Fruit fly (Drosophila melanogaster) whole organism, adult: ENCODE measurements around the gene CG14282.

Source experiments
- CG14711 ChIP-seq: fragments of 200-800 bp; sonication (Bioruptor generic); optimal IDR thresholded peaks from 2 replicates; lab custom pipeline; 2018; ENCODE audit warnings: missing biosample characterization, mild to moderate bottlenecking, missing genetic modification characterization, moderate library complexity
- CG5204 ChIP-seq: fragments of 200-800 bp; sonication (Bioruptor generic); optimal IDR thresholded peaks from 2 replicates; lab custom pipeline; 2016; ENCODE audit warnings: missing biosample characterization, missing genetic modification characterization
- CG7045 ChIP-seq: fragments of 200-800 bp; sonication (Bioruptor generic); optimal IDR thresholded peaks from 2 replicates; lab custom pipeline; 2017; ENCODE audit warnings: missing biosample characterization, mild to moderate bottlenecking, missing genetic modification characterization
- CG7101 ChIP-seq: fragments of 200-800 bp; sonication (Bioruptor generic); optimal IDR thresholded peaks from 2 replicates; lab custom pipeline; 2018; ENCODE audit warnings: missing biosample characterization, mild to moderate bottlenecking, missing genetic modification characterization, moderate library complexity
- Crg-1 ChIP-seq: fragments of 200-800 bp; sonication (Bioruptor generic); optimal IDR thresholded peaks from 2 replicates; lab custom pipeline; 2016; ENCODE audit warnings: missing biosample characterization, missing genetic modification characterization
- Mnt ChIP-seq: fragments of 200-800 bp; sonication (Bioruptor generic); optimal IDR thresholded peaks from 2 replicates; lab custom pipeline; 2016; ENCODE audit warnings: missing biosample characterization, mild to moderate bottlenecking, missing genetic modification characterization
- bab1 ChIP-seq: fragments of 200-800 bp; sonication (Bioruptor generic); optimal IDR thresholded peaks from 3 replicates; lab custom pipeline; 2019; ENCODE audit warnings: missing biosample characterization, mild to moderate bottlenecking, missing genetic modification characterization, moderate library complexity
- cic ChIP-seq: fragments of 200-800 bp; sonication (Bioruptor generic); optimal IDR thresholded peaks from 2 replicates; lab custom pipeline; 2017; ENCODE audit warnings: missing biosample characterization, mild to moderate bottlenecking, missing genetic modification characterization, moderate library complexity
- cnc ChIP-seq, 2 experiments: fragments of >200 bp; optimal IDR thresholded peaks; 2 replicates each; lab custom pipeline; 2017
- kay ChIP-seq: fragments of 200-800 bp; sonication (Bioruptor generic); peaks from one replicate; lab custom pipeline; 2016; ENCODE audit warnings: missing biosample characterization, missing genetic modification characterization, borderline replicate concordance
- ovo ChIP-seq: fragments of 200-800 bp; sonication (Bioruptor generic); optimal IDR thresholded peaks from 2 replicates; lab custom pipeline; 2016; ENCODE audit warnings: missing biosample characterization, missing genetic modification characterization
- pad ChIP-seq: fragments of 200-800 bp; sonication (Bioruptor generic); optimal IDR thresholded peaks from 3 replicates; lab custom pipeline; 2017; ENCODE audit warnings: missing biosample characterization, missing genetic modification characterization, mild to moderate bottlenecking, moderate library complexity, missing genetic modification reagents
- tj ChIP-seq: fragments of 200-800 bp; sonication (Bioruptor generic); optimal IDR thresholded peaks from 3 replicates; lab custom pipeline; 2017; ENCODE audit warnings: missing biosample characterization, mild to moderate bottlenecking, missing genetic modification characterization, moderate library complexity
- toe ChIP-seq: fragments of 200-800 bp; sonication (Bioruptor generic); optimal IDR thresholded peaks from 2 replicates; lab custom pipeline; 2016; ENCODE audit warnings: missing biosample characterization, missing genetic modification characterization

- TF ChIP-seq bab1, result no peak
- TF ChIP-seq pad (GFP tag; lab: Kevin White, UChicago), result no peak
- TF ChIP-seq ovo (GFP tag; lab: Kevin White, UChicago), result no peak
- no peak for TF ChIP-seq CG5204 (GFP tag; lab: Kevin White, UChicago)
- TF ChIP-seq toe (GFP tag; lab: Kevin White, UChicago), result no peak
- no peak for TF ChIP-seq CG7045 (GFP tag; lab: Kevin White, UChicago)
- no peak for TF ChIP-seq cnc (optimal IDR thresholded peaks at IDR 0.05; lab: Kevin White, UChicago)
- no peak for TF ChIP-seq Crg-1
- no peak for TF ChIP-seq CG7101 (tag; lab: Kevin White, UChicago)
- TF ChIP-seq tj, result no peak
- TF ChIP-seq kay, result no peak
- TF ChIP-seq CG14711 (tag; lab: Kevin White, UChicago), result no peak
- TF ChIP-seq cic (GFP tag; lab: Kevin White, UChicago), result no peak
- no peak for TF ChIP-seq Mnt (GFP tag; lab: Kevin White, UChicago)
These were observed 10.9 kb downstream of the CG14282 start for dm6 chr3R:19187717-19188149.
